Worm (Caenorhabditis elegans): ENCODE measurements around the gene ssq-4.

DNA sequence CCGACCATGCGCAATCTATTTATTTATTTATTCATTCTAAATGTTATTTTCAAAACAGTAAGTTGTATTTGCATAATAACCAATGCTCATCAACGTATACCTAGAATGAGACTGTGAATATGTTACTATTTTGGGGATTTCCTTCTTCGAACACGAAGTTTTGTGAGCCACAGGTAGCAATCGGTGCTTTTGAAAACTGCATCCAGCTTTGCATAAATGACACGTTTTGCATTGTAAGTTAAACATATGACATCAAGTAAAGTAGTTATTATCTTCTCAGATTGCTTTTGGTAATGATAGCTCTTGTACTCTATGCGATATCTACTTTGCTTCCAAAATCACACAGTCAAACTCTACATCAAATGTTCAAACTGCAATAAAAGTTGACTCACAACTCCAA, 33.8 kb upstream of the ssq-4 start, which contains the start of gene E03H12.4:
- TF ChIP-seq blmp-1 (tag; optimal IDR thresholded peaks at IDR 0.05), result no peak
- no peak for TF ChIP-seq aly-2 (tag; optimal IDR thresholded peaks at IDR 0.05)
- no peak for TF ChIP-seq mep-1 (tag; optimal IDR thresholded peaks at IDR 0.05)
- no peak for TF ChIP-seq sup-37 (GFP tag; optimal IDR thresholded peaks at IDR 0.05)
- TF ChIP-seq ztf-11 (tag; optimal IDR thresholded peaks at IDR 0.05), result no peak
- no peak for TF ChIP-seq lin-39 (tag; optimal IDR thresholded peaks at IDR 0.05)
- no peak for TF ChIP-seq ceh-82 (tag; optimal IDR thresholded peaks at IDR 0.05)

Measured in whole organism, L1 larva.